Worm (Caenorhabditis elegans) whole organism, midembryonic: Measurements from ENCODE around the gene sra-6.

Experiments
- T22C8.4 ChIP-seq: fragments of 200-800 bp; sonication (Bioruptor generic); IDR thresholded peaks from 2 replicates; pipeline ENCODE4 v1.3.6; 2022; ENCODE audit warnings: missing genetic modification characterization, missing compliant biosample characterization
- cog-1 ChIP-seq: sonication (generic microtip); optimal IDR thresholded peaks from 2 replicates; lab custom pipeline; 2016; ENCODE audit warnings: missing genetic modification characterization, missing compliant biosample characterization
- flt-1 ChIP-seq: fragments of 200-800 bp; sonication (Bioruptor generic); IDR thresholded peaks from 2 replicates; pipeline ENCODE4 v1.3.6; 2022; ENCODE audit warnings: missing genetic modification characterization, missing compliant biosample characterization
- klf-2 ChIP-seq: fragments of 200-800 bp; sonication (Bioruptor generic); conservative IDR thresholded peaks from 2 replicates; pipeline ENCODE4 v1.3.6; 2022; ENCODE audit warnings: missing genetic modification reagents, missing genetic modification characterization, missing compliant biosample characterization
- med-1 ChIP-seq: sonication (generic microtip); optimal IDR thresholded peaks from 2 replicates; lab custom pipeline; 2017; ENCODE audit warnings: missing genetic modification characterization, mild to moderate bottlenecking, missing compliant biosample characterization, antibody characterized with exemption, missing genetic modification reagents; ENCODE audit not compliant: insufficient read depth
- ref-1 ChIP-seq: fragments of 200-800 bp; sonication (Bioruptor generic); conservative IDR thresholded peaks from 2 replicates; pipeline ENCODE4 v1.3.6; 2022; ENCODE audit warnings: missing genetic modification reagents, missing genetic modification characterization, missing compliant biosample characterization
- tab-1 ChIP-seq: fragments of 200-800 bp; sonication (Bioruptor generic); IDR thresholded peaks from 2 replicates; pipeline ENCODE4 v1.3.6; 2022; ENCODE audit warnings: missing genetic modification characterization, missing compliant biosample characterization
- ztf-23 ChIP-seq: fragments of 200-800 bp; sonication (Bioruptor generic); IDR thresholded peaks from 2 replicates; pipeline ENCODE4 v1.3.6; 2022; ENCODE audit warnings: missing genetic modification reagents, missing genetic modification characterization, missing compliant biosample characterization
- ztf-29 ChIP-seq: fragments of 200-800 bp; sonication (Bioruptor generic); IDR thresholded peaks from 2 replicates; pipeline ENCODE4 v1.3.6; 2022; ENCODE audit warnings: missing genetic modification reagents, missing genetic modification characterization, missing compliant biosample characterization

Gene sra-6

ce11 chrII:9540723-9541122 lies 9.9 kb downstream of the sra-6 start, which contains the start of gene sra-3:
sra-3 (minus strand) TSS chrII:9540823.
- TF ChIP-seq ref-1 (GFP tag; lab: Robert Waterston, UW) (no peak), ztf-29 (GFP tag; lab: Robert Waterston, UW) (no peak), cog-1 (tag; lab: Kevin White, UChicago) (no peak), flt-1 (GFP tag; lab: Robert Waterston, UW) (no peak), klf-2 (GFP tag; lab: Robert Waterston, UW) (no peak), tab-1 (GFP tag; lab: Robert Waterston, UW) (no peak), T22C8.4 (GFP tag; lab: Robert Waterston, UW) (no peak), med-1 (no peak), ztf-23 (no peak)

- TF ChIP-seq ztf-29 (GFP tag; lab: Robert Waterston, UW): no peak
- no peak for TF ChIP-seq cog-1 (tag; lab: Kevin White, UChicago)
- no peak for TF ChIP-seq flt-1 (GFP tag; lab: Robert Waterston, UW)
- no peak for TF ChIP-seq klf-2 (GFP tag; lab: Robert Waterston, UW)
- no peak for TF ChIP-seq ref-1 (GFP tag; lab: Robert Waterston, UW)
- no peak for TF ChIP-seq T22C8.4 (GFP tag; lab: Robert Waterston, UW)
- no peak for TF ChIP-seq tab-1 (GFP tag; lab: Robert Waterston, UW)
- TF ChIP-seq med-1: no peak
- TF ChIP-seq ztf-23: no peak
Observed at ce11 chrII:9537429-9537828, 13.2 kb downstream of the sra-6 start, which contains the start of gene sra-8. sra-8 (plus strand) TSS chrII:9537729.

- no peak for TF ChIP-seq ztf-23
- TF ChIP-seq tab-1 (GFP tag; lab: Robert Waterston, UW): no peak
Observed at ce11 chrII:9532011-9532410, 18.6 kb downstream of the sra-6 start, which contains the start of gene sra-9. sra-9 (plus strand) TSS chrII:9532311.

- no peak for TF ChIP-seq ztf-23
- no peak for TF ChIP-seq ref-1 (GFP tag; lab: Robert Waterston, UW)
- no peak for TF ChIP-seq T22C8.4 (GFP tag; lab: Robert Waterston, UW)
- no peak for TF ChIP-seq klf-2 (GFP tag; lab: Robert Waterston, UW)
- TF ChIP-seq med-1: no peak
- TF ChIP-seq ztf-29 (GFP tag; lab: Robert Waterston, UW): no peak
- TF ChIP-seq tab-1 (GFP tag; lab: Robert Waterston, UW): no peak
- TF ChIP-seq flt-1 (GFP tag; lab: Robert Waterston, UW): no peak
- TF ChIP-seq cog-1 (tag; lab: Kevin White, UChicago): no peak
Observed at ce11 chrII:9528480-9528879, 22.1 kb downstream of the sra-6 start, which contains the start of gene sra-2. sra-2 (plus strand) TSS chrII:9528780.

ce11 chrII:9523539-9524224 lies 26.9 kb downstream of the sra-6 start, which contains the start of gene mex-6:
mex-6 (plus strand) TSS chrII:9524174.
- no peak for TF ChIP-seq klf-2 (GFP tag; lab: Robert Waterston, UW)
- TF ChIP-seq tab-1 (GFP tag; lab: Robert Waterston, UW): no peak
- TF ChIP-seq ref-1 (GFP tag; lab: Robert Waterston, UW): no peak
- no peak for TF ChIP-seq ztf-23
- no peak for TF ChIP-seq T22C8.4 (GFP tag; lab: Robert Waterston, UW)
- no peak for TF ChIP-seq cog-1 (tag; lab: Kevin White, UChicago)
- TF ChIP-seq ztf-29 (GFP tag; lab: Robert Waterston, UW): no peak
- TF ChIP-seq med-1: no peak
- no peak for TF ChIP-seq flt-1 (GFP tag; lab: Robert Waterston, UW)

- TF ChIP-seq ref-1 (GFP tag; lab: Robert Waterston, UW) (no peak), tab-1 (GFP tag; lab: Robert Waterston, UW) (no peak), klf-2 (GFP tag; lab: Robert Waterston, UW) (no peak), flt-1 (GFP tag; lab: Robert Waterston, UW) (no peak), T22C8.4 (GFP tag; lab: Robert Waterston, UW) (no peak), ztf-29 (GFP tag; lab: Robert Waterston, UW) (no peak), med-1 (no peak), cog-1 (tag; lab: Kevin White, UChicago) (no peak), ztf-23 (no peak)
Observed at ce11 chrII:9522986-9523385, 27.6 kb downstream of the sra-6 start, which contains the start of gene AH6.17. AH6.17 (plus strand) TSS chrII:9523170.

- TF ChIP-seq ztf-23: no peak
- TF ChIP-seq T22C8.4 (GFP tag; lab: Robert Waterston, UW): no peak
- TF ChIP-seq klf-2 (GFP tag; lab: Robert Waterston, UW): no peak
- TF ChIP-seq cog-1 (tag; lab: Kevin White, UChicago): no peak
- TF ChIP-seq ztf-29 (GFP tag; lab: Robert Waterston, UW): no peak
- TF ChIP-seq med-1: no peak
- TF ChIP-seq tab-1 (GFP tag; lab: Robert Waterston, UW): no peak
- no peak for TF ChIP-seq flt-1 (GFP tag; lab: Robert Waterston, UW)
- no peak for TF ChIP-seq ref-1 (GFP tag; lab: Robert Waterston, UW)
Observed at ce11 chrII:9521570-9521969, 29.0 kb downstream of the sra-6 start, which contains the start of gene sra-1. sra-1 (minus strand) TSS chrII:9521670.

- TF ChIP-seq T22C8.4 (GFP tag; lab: Robert Waterston, UW) (no peak), cog-1 (tag; lab: Kevin White, UChicago) (no peak), klf-2 (GFP tag; lab: Robert Waterston, UW) (no peak), ztf-29 (GFP tag; lab: Robert Waterston, UW) (no peak), tab-1 (GFP tag; lab: Robert Waterston, UW) (no peak), ztf-23 (no peak), ref-1 (GFP tag; lab: Robert Waterston, UW) (no peak), med-1 (no peak), flt-1 (GFP tag; lab: Robert Waterston, UW) (no peak)
Observed at ce11 chrII:9518781-9519180, 31.8 kb downstream of the sra-6 start, which contains the start of the genes sfxn-1.1 and AH6.3. sfxn-1.1 (minus strand) TSS chrII:9518881. AH6.3 (plus strand) TSS chrII:9519055.

ce11 chrII:9516836-9517235 lies 33.8 kb downstream of the sra-6 start, which contains the start of gene gcy-1:
gcy-1 (minus strand) TSS chrII:9516936.
- no peak for TF ChIP-seq med-1
- no peak for TF ChIP-seq cog-1 (tag; lab: Kevin White, UChicago)
- TF ChIP-seq ref-1 (GFP tag; lab: Robert Waterston, UW): no peak
- TF ChIP-seq T22C8.4 (GFP tag; lab: Robert Waterston, UW): no peak
- no peak for TF ChIP-seq tab-1 (GFP tag; lab: Robert Waterston, UW)
- no peak for TF ChIP-seq ztf-29 (GFP tag; lab: Robert Waterston, UW)
- no peak for TF ChIP-seq klf-2 (GFP tag; lab: Robert Waterston, UW)
- TF ChIP-seq ztf-23: no peak
- TF ChIP-seq flt-1 (GFP tag; lab: Robert Waterston, UW): no peak
